Fruit fly (Drosophila melanogaster) whole organism, embryonic: Measurements from ENCODE around the gene CG13700.

ENCODE experiments used
- Blimp-1 ChIP-seq: fragments of 200-800 bp; sonication (Bioruptor generic); optimal IDR thresholded peaks from 3 replicates; lab custom pipeline; 2018; ENCODE audit warnings: missing biosample characterization, missing genetic modification characterization, mild to moderate bottlenecking, moderate library complexity, missing genetic modification reagents
- CG10321 ChIP-seq: fragments of 200-800 bp; sonication (Bioruptor generic); IDR thresholded peaks from 2 replicates; pipeline ENCODE4 v1.3.6; 2022; ENCODE audit warnings: missing biosample characterization, missing genetic modification characterization
- CG12391 ChIP-seq: fragments of 200-800 bp; sonication (Bioruptor generic); optimal IDR thresholded peaks from 3 replicates; lab custom pipeline; 2018; ENCODE audit warnings: missing biosample characterization, mild to moderate bottlenecking, missing genetic modification characterization, moderate library complexity
- CG13123 ChIP-seq: fragments of 200-800 bp; sonication (Bioruptor generic); optimal IDR thresholded peaks from 2 replicates; lab custom pipeline; 2016; ENCODE audit warnings: missing biosample characterization, missing genetic modification characterization
- CG15696 ChIP-seq: fragments of 200-800 bp; sonication (Bioruptor generic); optimal IDR thresholded peaks from 2 replicates; lab custom pipeline; 2019; ENCODE audit warnings: missing biosample characterization, mild to moderate bottlenecking, missing genetic modification characterization, moderate library complexity
- CG16813 ChIP-seq: fragments of 200-800 bp; sonication (Bioruptor generic); IDR thresholded peaks from 3 replicates; pipeline ENCODE4 v1.3.6; 2022; ENCODE audit warnings: missing biosample characterization, missing genetic modification characterization; ENCODE audit not compliant: partially characterized antibody
- CG17359 ChIP-seq: fragments of 200-800 bp; sonication (Bioruptor generic); optimal IDR thresholded peaks from 3 replicates; lab custom pipeline; 2018; ENCODE audit warnings: missing biosample characterization, mild to moderate bottlenecking, missing genetic modification characterization, moderate library complexity
- CG18764 ChIP-seq: fragments of 200-800 bp; sonication (Bioruptor generic); optimal IDR thresholded peaks from 3 replicates; lab custom pipeline; 2016; ENCODE audit warnings: missing biosample characterization, missing genetic modification characterization
- CG30020 ChIP-seq: fragments of 200-800 bp; optimal IDR thresholded peaks from 2 replicates; lab custom pipeline; 2019; ENCODE audit warnings: missing biosample characterization, mild to moderate bottlenecking, missing genetic modification characterization, moderate library complexity
- CG3065 ChIP-seq: fragments of 200-800 bp; sonication (Bioruptor generic); optimal IDR thresholded peaks from 2 replicates; lab custom pipeline; 2016; ENCODE audit warnings: missing biosample characterization, missing genetic modification characterization
- CG32772 ChIP-seq: fragments of 200-800 bp; sonication (Bioruptor generic); IDR thresholded peaks from 2 replicates; pipeline ENCODE4 v1.3.6; 2022; ENCODE audit warnings: missing biosample characterization, missing genetic modification characterization
- CG4617 ChIP-seq: fragments of 200-800 bp; sonication (Bioruptor generic); optimal IDR thresholded peaks from 3 replicates; lab custom pipeline; 2016; ENCODE audit warnings: missing biosample characterization, missing genetic modification characterization, borderline replicate concordance
- CG4730 ChIP-seq: fragments of 200-800 bp; sonication (Bioruptor generic); IDR thresholded peaks from 2 replicates; pipeline ENCODE4 v1.3.6; 2022; ENCODE audit warnings: missing biosample characterization, missing genetic modification characterization
- CG6254 ChIP-seq: fragments of 200-800 bp; sonication (Bioruptor generic); optimal IDR thresholded peaks from 3 replicates; lab custom pipeline; 2017; ENCODE audit warnings: mild to moderate bottlenecking, missing biosample characterization, missing genetic modification reagents, missing genetic modification characterization
- CG8281 ChIP-seq: fragments of 200-800 bp; sonication (Bioruptor generic); optimal IDR thresholded peaks from 2 replicates; lab custom pipeline; 2018; ENCODE audit warnings: missing biosample characterization, mild to moderate bottlenecking, missing genetic modification characterization, moderate library complexity
- Hand ChIP-seq: fragments of 200-800 bp; sonication (Bioruptor generic); optimal IDR thresholded peaks from 2 replicates; lab custom pipeline; 2017; ENCODE audit warnings: mild to moderate bottlenecking, missing biosample characterization, missing genetic modification reagents, missing genetic modification characterization
- Hmx ChIP-seq: fragments of 200-800 bp; sonication (Bioruptor generic); optimal IDR thresholded peaks from 2 replicates; lab custom pipeline; 2016; ENCODE audit warnings: missing biosample characterization, missing genetic modification characterization
- Hr78 ChIP-seq, 2 experiments: fragments of 200-800 bp in 1 of 2; fragments of >200 bp in 1 of 2; sonication (Bioruptor generic) in 1 of 2; optimal IDR thresholded peaks; 2 replicates each; lab custom pipeline; 2017 to 2019; ENCODE audit warnings: missing biosample characterization in 2 of 2, missing genetic modification characterization in 2 of 2, mild to moderate bottlenecking in 1 of 2, moderate library complexity in 1 of 2
- Lim3 ChIP-seq: fragments of 200-800 bp; sonication (Bioruptor generic); IDR thresholded peaks from 2 replicates; pipeline ENCODE4 v1.3.6; 2022; ENCODE audit warnings: missing biosample characterization, missing genetic modification characterization
- Poxn ChIP-seq: fragments of 200-800 bp; sonication (Bioruptor generic); IDR thresholded peaks from 2 replicates; pipeline ENCODE4 v1.3.6; 2022; ENCODE audit warnings: missing biosample characterization, missing genetic modification characterization
- Stat92E ChIP-seq, 3 experiments: fragments of >200 bp in 2 of 3; fragments of 200-800 bp in 1 of 3; sonication (Bioruptor generic) in 1 of 3; optimal IDR thresholded peaks; 2 replicates each; lab custom pipeline; 2017 to 2019; ENCODE audit warnings: missing biosample characterization in 3 of 3, missing genetic modification characterization in 3 of 3, mild to moderate bottlenecking in 1 of 3, moderate library complexity in 1 of 3
- Usf ChIP-seq: fragments of 200-800 bp; sonication (Bioruptor generic); optimal IDR thresholded peaks from 2 replicates; lab custom pipeline; 2017; ENCODE audit warnings: missing genotype, missing biosample characterization, missing genetic modification characterization
- bab2 ChIP-seq: fragments of 200-800 bp; sonication (Bioruptor generic); optimal IDR thresholded peaks from 2 replicates; lab custom pipeline; 2016; ENCODE audit warnings: missing biosample characterization, missing genetic modification characterization
- cg ChIP-seq: fragments of 200-800 bp; sonication (Bioruptor generic); optimal IDR thresholded peaks from 3 replicates; lab custom pipeline; 2019; ENCODE audit warnings: missing biosample characterization, mild to moderate bottlenecking, missing genetic modification characterization, moderate library complexity
- chif ChIP-seq, 2 experiments: fragments of 200-800 bp; sonication (Bioruptor generic); optimal IDR thresholded peaks; 3 replicates each; lab custom pipeline; 2016; ENCODE audit warnings: missing biosample characterization in 2 of 2, missing genetic modification characterization in 2 of 2
- chinmo ChIP-seq: fragments of 200-800 bp; sonication (Bioruptor generic); IDR thresholded peaks from 4 replicates; pipeline ENCODE4 v1.3.6; 2022; ENCODE audit warnings: missing biosample characterization, missing genetic modification characterization; ENCODE audit not compliant: partially characterized antibody
- gro ChIP-seq: fragments of 200-800 bp; sonication (Bioruptor generic); optimal IDR thresholded peaks from 2 replicates; lab custom pipeline; 2016; ENCODE audit warnings: missing biosample characterization, missing genetic modification characterization
- inv ChIP-seq: fragments of 200-800 bp; sonication (Bioruptor generic); IDR thresholded peaks from 2 replicates; pipeline ENCODE4 v1.3.6; 2022; ENCODE audit warnings: missing biosample characterization, missing genetic modification characterization; ENCODE audit not compliant: partially characterized antibody
- jing ChIP-seq: fragments of 200-800 bp; sonication (Bioruptor generic); optimal IDR thresholded peaks from 2 replicates; lab custom pipeline; 2018; ENCODE audit warnings: missing biosample characterization, mild to moderate bottlenecking, missing genetic modification characterization
- ken ChIP-seq: fragments of 200-800 bp; sonication (Bioruptor generic); IDR thresholded peaks from 3 replicates; pipeline ENCODE4 v1.3.6; 2022; ENCODE audit warnings: missing biosample characterization, missing genetic modification characterization
- knrl ChIP-seq: fragments of 200-800 bp; sonication (Bioruptor generic); IDR thresholded peaks from 3 replicates; pipeline ENCODE4 v1.3.6; 2022; ENCODE audit warnings: missing biosample characterization, missing genetic modification characterization; ENCODE audit not compliant: partially characterized antibody
- lilli ChIP-seq: fragments of 200-800 bp; sonication (Bioruptor generic); optimal IDR thresholded peaks from 3 replicates; lab custom pipeline; 2016; ENCODE audit warnings: missing biosample characterization, missing genetic modification characterization
- lola ChIP-seq, 3 experiments: fragments of >200 bp in 2 of 3; fragments of 200-800 bp in 1 of 3; sonication (Bioruptor generic) in 1 of 3; optimal IDR thresholded peaks; 2 replicates each; lab custom pipeline; 2017 to 2019; ENCODE audit warnings: missing biosample characterization in 3 of 3, missing genetic modification characterization in 3 of 3, mild to moderate bottlenecking in 1 of 3, moderate library complexity in 1 of 3
- nau ChIP-seq: fragments of 200-800 bp; sonication (Bioruptor generic); optimal IDR thresholded peaks from 3 replicates; lab custom pipeline; 2017; ENCODE audit warnings: missing biosample characterization, mild to moderate bottlenecking, missing genetic modification characterization, missing genetic modification reagents
- prd ChIP-seq, 3 experiments: fragments of >200 bp in 2 of 3; fragments of 200-800 bp in 1 of 3; sonication (Bioruptor generic) in 1 of 3; optimal IDR thresholded peaks in 2 of 3; IDR thresholded peaks in 1 of 3; 2 replicates in 2 of 3; 3 replicates in 1 of 3; pipeline versions ENCODE4 v1.3.6 to Lab custom; 2017 to 2022; ENCODE audit warnings: missing biosample characterization in 1 of 3, missing genetic modification characterization in 1 of 3
- salm ChIP-seq: fragments of 200-800 bp; sonication (Bioruptor generic); optimal IDR thresholded peaks from 2 replicates; lab custom pipeline; 2018; ENCODE audit warnings: missing biosample characterization, mild to moderate bottlenecking, missing genetic modification characterization
- sens ChIP-seq: fragments of 200-800 bp; sonication (Bioruptor generic); peaks from one replicate; lab custom pipeline; 2016; ENCODE audit warnings: missing biosample characterization, missing genetic modification characterization
- seq ChIP-seq: fragments of 200-800 bp; sonication (Bioruptor generic); IDR thresholded peaks from 2 replicates; pipeline ENCODE4 v1.3.6; 2022; ENCODE audit warnings: missing biosample characterization, missing genetic modification characterization
- sob ChIP-seq: fragments of 200-800 bp; sonication (Bioruptor generic); IDR thresholded peaks from 2 replicates; pipeline ENCODE4 v1.3.6; 2022; ENCODE audit warnings: missing biosample characterization, missing genetic modification characterization
- stc ChIP-seq: fragments of 200-800 bp; sonication (Bioruptor generic); IDR thresholded peaks from 2 replicates; pipeline ENCODE4 v1.3.6; 2022; ENCODE audit warnings: missing biosample characterization, missing genetic modification characterization
- tap ChIP-seq: fragments of 200-800 bp; optimal IDR thresholded peaks from 3 replicates; lab custom pipeline; 2019; ENCODE audit warnings: missing biosample characterization, mild to moderate bottlenecking, missing genetic modification characterization, moderate library complexity
- tin ChIP-seq: fragments of 200-800 bp; sonication (Bioruptor generic); optimal IDR thresholded peaks from 3 replicates; lab custom pipeline; 2016; ENCODE audit warnings: missing biosample characterization, missing genetic modification characterization
- tna ChIP-seq: fragments of 200-800 bp; sonication (Bioruptor generic); IDR thresholded peaks from 2 replicates; pipeline ENCODE4 v1.3.6; 2022; ENCODE audit warnings: missing biosample characterization, missing genetic modification characterization; ENCODE audit not compliant: partially characterized antibody
- unc-4 ChIP-seq: fragments of 200-800 bp; sonication (Bioruptor generic); IDR thresholded peaks from 2 replicates; pipeline ENCODE4 v1.3.6; 2022; ENCODE audit warnings: missing biosample characterization, missing genetic modification characterization; ENCODE audit not compliant: partially characterized antibody
- wek ChIP-seq: fragments of 200-800 bp; sonication (Bioruptor generic); optimal IDR thresholded peaks from 3 replicates; lab custom pipeline; 2018; ENCODE audit warnings: missing biosample characterization, mild to moderate bottlenecking, missing genetic modification characterization, moderate library complexity

CG13700 gene

DNA sequence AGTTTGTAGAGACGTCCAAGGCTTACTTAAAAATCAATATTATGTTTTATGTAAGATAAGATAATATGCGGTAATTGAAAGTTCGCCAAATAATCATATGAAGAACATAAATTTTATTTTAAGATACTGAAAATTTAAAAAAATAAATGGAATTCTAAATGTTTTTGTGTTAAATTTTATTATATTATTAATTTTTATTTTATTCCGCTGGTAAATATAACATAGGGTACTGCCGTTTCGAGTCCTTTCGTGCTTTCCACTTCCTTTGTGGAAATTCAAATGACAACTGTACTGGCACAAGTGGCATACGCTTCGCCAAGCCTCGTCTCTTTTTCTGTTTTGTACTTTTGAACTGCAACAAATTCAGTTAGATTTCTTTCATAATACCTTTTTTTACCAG is 27.9 kb downstream of the CG13700 start (continued):
- TF ChIP-seq gro (GFP tag; lab: Kevin White, UChicago) (no peak), CG13123 (GFP tag; lab: Kevin White, UChicago) (no peak), Blimp-1 (GFP tag; lab: Kevin White, UChicago) (no peak), CG32772 (GFP tag; lab: Robert Waterston, UW) (no peak), wek (GFP tag; lab: Kevin White, UChicago) (no peak), CG6254 (GFP tag; lab: Kevin White, UChicago) (peak; percentile 30), CG12391 (tag; lab: Kevin White, UChicago) (peak; percentile 17)

DNA sequence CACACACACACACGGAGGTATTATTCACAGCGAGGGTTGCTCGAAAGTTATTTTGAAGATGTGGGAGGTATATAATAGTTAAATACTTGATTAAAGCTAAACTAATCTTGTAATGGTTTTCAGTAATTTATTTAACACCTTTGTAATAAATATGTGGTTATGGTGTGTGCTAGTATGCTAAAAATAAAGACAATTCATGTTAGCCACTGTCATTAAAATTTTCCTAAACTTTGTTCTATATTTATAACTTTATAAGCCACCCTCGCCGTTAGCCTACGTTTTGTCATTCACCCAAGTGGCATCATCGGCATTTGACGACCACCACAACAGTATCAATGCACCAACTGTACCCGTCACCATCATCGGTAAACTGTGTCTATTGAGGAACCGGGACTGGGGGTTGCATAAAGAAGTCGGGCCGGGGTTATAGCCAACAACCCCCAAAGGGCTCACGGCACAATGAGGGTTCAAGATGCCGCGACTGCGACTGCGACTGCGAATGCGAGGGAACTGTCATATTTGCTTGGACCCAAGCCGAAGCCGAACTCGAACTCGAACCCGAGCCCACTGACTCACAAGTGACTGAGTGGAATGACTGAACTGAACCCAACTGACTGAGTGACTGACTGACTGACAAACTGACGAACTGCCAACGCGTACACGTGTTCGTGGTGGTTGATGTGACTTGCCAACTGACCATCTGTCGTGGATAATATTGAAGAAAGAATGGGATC is 28.6 kb downstream of the CG13700 start:
- TF ChIP-seq sob (GFP tag; lab: Robert Waterston, UW) (peak; percentile 44; the same call in 1 of the 2 replicates), sens (GFP tag; lab: Kevin White, UChicago) (peak; percentile 94), salm (no peak), inv (GFP tag; lab: Robert Waterston, UW) (no peak), CG3065 (GFP tag; lab: Kevin White, UChicago) (no peak), CG4617 (GFP tag; lab: Kevin White, UChicago) (no peak), Stat92E (GFP tag; optimal IDR thresholded peaks at IDR 0.05; lab: Kevin White, UChicago) (peak in 1 of 3 experiments; percentile 42), CG8281 (tag; lab: Kevin White, UChicago) (peak; percentile 98), knrl (GFP tag; lab: Robert Waterston, UW) (no peak), chif (GFP tag; optimal IDR thresholded peaks at IDR 0.05; lab: Kevin White, UChicago) (peak; percentile 15 to 37), CG6254 (GFP tag; lab: Kevin White, UChicago) (peak; percentile 48), CG15696 (tag; lab: Kevin White, UChicago) (peak; percentile 67), lola (GFP tag; optimal IDR thresholded peaks at IDR 0.05; lab: Kevin White, UChicago) (peak in 1 of 3 experiments; percentile 66), cg (peak; percentile 77), CG18764 (GFP tag; lab: Kevin White, UChicago) (no peak), chinmo (GFP tag; lab: Robert Waterston, UW) (0 out of 4 replicates have a peak, but pooled peaks have one; percentile 59), nau (peak; percentile 1), prd (optimal IDR thresholded peaks at IDR 0.05; lab: Kevin White, UChicago) (no peak), prd (GFP tag; IDR thresholded peaks at IDR 0.05; lab: Robert Waterston, UW) (peak; percentile 54; the same call in 2 of the 3 replicates), ken (GFP tag; lab: Robert Waterston, UW) (no peak), Hand (no peak), Usf (peak; percentile 18), Hmx (GFP tag; lab: Kevin White, UChicago) (no peak), unc-4 (GFP tag; lab: Robert Waterston, UW) (no peak), Poxn (GFP tag; lab: Robert Waterston, UW) (no peak), bab2 (GFP tag; lab: Kevin White, UChicago) (peak; percentile 12), CG16813 (peak; percentile 31; the same call in 1 of the 3 replicates), CG4730 (peak; percentile 53), tna (GFP tag; lab: Robert Waterston, UW) (no peak), tin (GFP tag; lab: Kevin White, UChicago) (peak; percentile 32), jing (no peak), tap (tag; lab: Kevin White, UChicago) (peak; percentile 16), stc (GFP tag; lab: Robert Waterston, UW) (no peak), CG30020 (tag; lab: Kevin White, UChicago) (no peak), seq (GFP tag; lab: Robert Waterston, UW) (0 out of 2 replicates have a peak, but pooled peaks have one; percentile 17), lilli (peak; percentile 5), CG10321 (GFP tag; lab: Robert Waterston, UW) (no peak), Lim3 (no peak), CG17359 (tag; lab: Kevin White, UChicago) (peak; percentile 16), Hr78 (GFP tag; optimal IDR thresholded peaks at IDR 0.05; lab: Kevin White, UChicago) (no peak), CG12391 (tag; lab: Kevin White, UChicago) (peak; percentile 60)
